Fruit fly (Drosophila melanogaster): ENCODE measurements around the gene CG11498.

CG11498 gene

DNA sequence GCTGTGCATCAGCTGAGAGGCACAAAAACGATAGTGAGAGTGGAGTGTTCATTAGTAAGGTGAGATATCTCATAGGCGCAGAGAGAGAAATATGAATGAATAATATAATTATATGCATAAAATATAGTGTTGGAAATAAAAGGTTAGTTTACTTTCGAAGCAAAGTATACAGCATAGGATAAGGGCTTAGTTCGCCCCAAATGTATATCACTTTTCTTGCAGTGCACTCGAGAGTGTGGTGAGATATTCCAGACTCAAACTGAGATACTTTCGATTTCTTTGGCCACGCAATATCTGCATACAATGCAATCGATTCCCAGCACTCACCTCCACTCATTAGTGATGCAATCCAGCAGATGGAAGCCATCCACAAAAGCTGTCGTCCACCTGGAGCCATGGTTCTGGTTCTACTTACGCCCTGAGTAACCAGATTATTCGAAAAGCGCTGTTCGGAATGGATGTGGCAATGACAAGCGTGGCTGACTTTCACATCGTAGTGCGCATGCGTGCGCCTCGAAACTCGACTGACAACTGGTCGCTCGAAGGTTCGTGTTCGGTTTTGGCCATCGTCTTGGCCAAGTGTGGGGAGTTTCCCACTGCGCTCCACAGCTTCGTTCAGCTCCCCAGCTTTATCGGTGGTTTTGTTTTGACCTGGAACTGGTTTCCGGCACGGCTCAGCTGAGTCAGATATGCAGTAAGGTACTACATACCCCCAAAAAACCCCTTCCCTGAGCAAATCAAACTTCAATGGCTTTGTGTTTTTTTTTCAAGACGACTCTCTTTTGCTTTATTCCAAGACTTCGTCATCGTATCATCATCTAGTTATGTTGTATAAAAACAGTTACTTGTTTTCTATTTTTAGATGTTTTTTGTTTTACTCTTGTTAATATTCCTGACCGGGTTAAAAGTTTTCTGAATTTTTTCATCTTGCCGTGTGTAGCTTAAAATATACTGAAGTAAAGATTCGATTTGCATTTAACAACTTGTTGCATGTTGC, 10.7 kb upstream of the CG11498 start, which contains the start of gene Rsod (continued):
- no peak for TF ChIP-seq D (optimal IDR thresholded peaks at IDR 0.05)
- peak; percentile 48 for TF ChIP-seq D (GFP tag; optimal IDR thresholded peaks at IDR 0.05)
- TF ChIP-seq Camta (GFP tag; optimal IDR thresholded peaks at IDR 0.05), result no peak
- peak; percentile 37 for TF ChIP-seq CG9727 (GFP tag; optimal IDR thresholded peaks at IDR 0.05)
- no peak for TF ChIP-seq insv (GFP tag; optimal IDR thresholded peaks at IDR 0.05)
- no peak for TF ChIP-seq CG6854 (GFP tag; optimal IDR thresholded peaks at IDR 0.05)
- TF ChIP-seq CG10366 (GFP tag; IDR thresholded peaks at IDR 0.05), result peak; percentile 79
- TF ChIP-seq fru (optimal IDR thresholded peaks at IDR 0.05), result no peak
- no peak for TF ChIP-seq CG3281 (GFP tag; optimal IDR thresholded peaks at IDR 0.05)
- TF ChIP-seq slbo (GFP tag; IDR thresholded peaks at IDR 0.05), result peak; percentile 48; the same call in 1 of the 2 replicates
- no peak for TF ChIP-seq shn (GFP tag; optimal IDR thresholded peaks at IDR 0.05)
- TF ChIP-seq CG15479 (GFP tag; optimal IDR thresholded peaks at IDR 0.05), result no peak
- TF ChIP-seq Lim3 (GFP tag; IDR thresholded peaks at IDR 0.05), result peak; percentile 67
- TF ChIP-seq sisA (GFP tag; IDR thresholded peaks at IDR 0.05), result peak; percentile 74
- no peak for TF ChIP-seq eyg (GFP tag; optimal IDR thresholded peaks at IDR 0.05)
- TF ChIP-seq CG13296 (GFP tag; optimal IDR thresholded peaks at IDR 0.05), result no peak
- TF ChIP-seq cg (GFP tag; optimal IDR thresholded peaks at IDR 0.05), result no peak
- TF ChIP-seq slou (GFP tag; optimal IDR thresholded peaks at IDR 0.05), result no peak
- peak; percentile 44 for TF ChIP-seq CG10209 (GFP tag; optimal IDR thresholded peaks at IDR 0.05)
- TF ChIP-seq CG16779 (GFP tag; IDR thresholded peaks at IDR 0.05), result no peak
- peak; percentile 79 for TF ChIP-seq H15 (GFP tag; IDR thresholded peaks at IDR 0.05)
- TF ChIP-seq pros (GFP tag; optimal IDR thresholded peaks at IDR 0.05), result peak; percentile 56
- no peak for TF ChIP-seq CG3065 (GFP tag; optimal IDR thresholded peaks at IDR 0.05)
- peak; percentile 24 for TF ChIP-seq CG18476 (GFP tag; optimal IDR thresholded peaks at IDR 0.05)
- TF ChIP-seq CG12071 (GFP tag; optimal IDR thresholded peaks at IDR 0.05), result peak; percentile 19
- no peak for TF ChIP-seq sc (optimal IDR thresholded peaks at IDR 0.05)
- peak; percentile 50 for TF ChIP-seq sc (GFP tag; optimal IDR thresholded peaks at IDR 0.05)
- TF ChIP-seq Med (GFP tag), result peak; percentile 68
- TF ChIP-seq CG14667 (GFP tag; IDR thresholded peaks at IDR 0.05), result peak; percentile 76
- TF ChIP-seq ara (GFP tag; IDR thresholded peaks at IDR 0.05), result peak; percentile 76
- TF ChIP-seq NC2β (GFP tag; optimal IDR thresholded peaks at IDR 0.05), result no peak
- TF ChIP-seq Hr3 (GFP tag; optimal IDR thresholded peaks at IDR 0.05), result peak; percentile 10
- TF ChIP-seq CG17361 (GFP tag; IDR thresholded peaks at IDR 0.05), result peak; percentile 55
- peak; percentile 78 for TF ChIP-seq Ptx1 (GFP tag; IDR thresholded peaks at IDR 0.05)
- TF ChIP-seq E2f1 (GFP tag; IDR thresholded peaks at IDR 0.05), result peak; percentile 71
- no peak for TF ChIP-seq crc (GFP tag; optimal IDR thresholded peaks at IDR 0.05)
- TF ChIP-seq CG8924 (tag; optimal IDR thresholded peaks at IDR 0.05), result peak; percentile 33
- no peak for TF ChIP-seq GATAe (GFP tag; conservative IDR thresholded peaks at IDR 0.05)
- no peak; the same call in 2 of the 3 replicates for TF ChIP-seq CG11560 (tag; IDR thresholded peaks at IDR 0.05)
- TF ChIP-seq Gsc (GFP tag; IDR thresholded peaks at IDR 0.05), result 0 out of 2 replicates have a peak, but pooled peaks have one; percentile 21
- TF ChIP-seq CG3995 (GFP tag; optimal IDR thresholded peaks at IDR 0.05), result no peak
- TF ChIP-seq CG31365 (tag; optimal IDR thresholded peaks at IDR 0.05), result no peak
- no peak for TF ChIP-seq gcm2 (GFP tag; optimal IDR thresholded peaks at IDR 0.05)
- peak; percentile 74 for TF ChIP-seq gem (tag; optimal IDR thresholded peaks at IDR 0.05)
- TF ChIP-seq ind (GFP tag; optimal IDR thresholded peaks at IDR 0.05), result peak; percentile 31
- TF ChIP-seq D19A (tag; optimal IDR thresholded peaks at IDR 0.05), result peak; percentile 94
- TF ChIP-seq sens (GFP tag), result peak; percentile 89
- no peak for TF ChIP-seq CG12236 (GFP tag; optimal IDR thresholded peaks at IDR 0.05)
- peak; percentile 27 for TF ChIP-seq CoRest (tag; optimal IDR thresholded peaks at IDR 0.05)
- no peak for TF ChIP-seq CG4424 (GFP tag; optimal IDR thresholded peaks at IDR 0.05)
- TF ChIP-seq Opbp (GFP tag; IDR thresholded peaks at IDR 0.05; ENCODE audit: partially characterized antibody), result no peak
